Worm (Caenorhabditis elegans): ENCODE data around the gene C33F10.4.
"Not testable (repeated sequence)": the region's sequence is repeated elsewhere in the genome, so short reads cannot be mapped to it uniquely, and the experiment has no call there.

C33F10.4 gene

ce11 chrII:4818780-4819179, 23.2 kb downstream of the C33F10.4 start:
- no peak for TF ChIP-seq madf-10 (tag; optimal IDR thresholded peaks at IDR 0.05)
- no peak for TF ChIP-seq gei-17 (GFP tag; optimal IDR thresholded peaks at IDR 0.05)
- no peak for TF ChIP-seq hmg-1.2 (GFP tag; IDR thresholded peaks at IDR 0.05)
- TF ChIP-seq F10E7.11 (tag; optimal IDR thresholded peaks at IDR 0.05): no peak
- no peak for TF ChIP-seq pha-4 (tag; optimal IDR thresholded peaks at IDR 0.05)
- TF ChIP-seq bed-1 (GFP tag; IDR thresholded peaks at IDR 0.05): no peak
- TF ChIP-seq hlh-26 (GFP tag; conservative IDR thresholded peaks at IDR 0.05): no peak
- no peak for TF ChIP-seq ztf-3 (GFP tag; optimal IDR thresholded peaks at IDR 0.05)
- TF ChIP-seq tbx-9 (tag; optimal IDR thresholded peaks at IDR 0.05; ENCODE audit: borderline replicate concordance): no peak
- TF ChIP-seq ceh-40 (GFP tag; IDR thresholded peaks at IDR 0.05): no peak
- TF ChIP-seq hsf-1 (GFP tag; IDR thresholded peaks at IDR 0.05): no peak

ce11 chrII:4821739-4822138, 26.2 kb downstream of the C33F10.4 start, which contains the start of gene lact-5:
Gene lact-5 (minus strand): TSS chrII:4821739.
- no peak for TF ChIP-seq ceh-100 (GFP tag; IDR thresholded peaks at IDR 0.05)
- no peak for TF ChIP-seq lsl-1 (GFP tag; optimal IDR thresholded peaks at IDR 0.05)
- no peak for TF ChIP-seq sea-2 (GFP tag; IDR thresholded peaks at IDR 0.05)
- no peak for TF ChIP-seq snpc-3.4 (tag; optimal IDR thresholded peaks at IDR 0.05)
- TF ChIP-seq F10E7.11 (tag; optimal IDR thresholded peaks at IDR 0.05): no peak
- TF ChIP-seq F23B12.7 (tag; optimal IDR thresholded peaks at IDR 0.05; ENCODE audit: insufficient read depth): no peak
- TF ChIP-seq dpff-1 (tag; optimal IDR thresholded peaks at IDR 0.05): no peak
- no peak for TF ChIP-seq nfyb-1 (GFP tag; IDR thresholded peaks at IDR 0.05)
- TF ChIP-seq T26A5.8 (tag; optimal IDR thresholded peaks at IDR 0.05): no peak
- TF ChIP-seq C17E4.6 (GFP tag; IDR thresholded peaks at IDR 0.05): no peak
- TF ChIP-seq K11D2.4 (GFP tag; IDR thresholded peaks at IDR 0.05): no peak
- TF ChIP-seq ztf-25 (GFP tag; IDR thresholded peaks at IDR 0.05): no peak
- no peak for TF ChIP-seq madf-10 (tag; optimal IDR thresholded peaks at IDR 0.05)
- TF ChIP-seq efl-1 (GFP tag; optimal IDR thresholded peaks at IDR 0.05): no peak

- no peak for TF ChIP-seq F37B4.10 (GFP tag; IDR thresholded peaks at IDR 0.05)
- no peak for TF ChIP-seq madf-10 (tag; optimal IDR thresholded peaks at IDR 0.05)
- no peak for TF ChIP-seq nhr-120 (GFP tag; IDR thresholded peaks at IDR 0.05)
- no peak for TF ChIP-seq zfh-2 (GFP tag; conservative IDR thresholded peaks at IDR 0.05)
- no peak for TF ChIP-seq let-526 (GFP tag; IDR thresholded peaks at IDR 0.05)
- TF ChIP-seq attf-6 (GFP tag; IDR thresholded peaks at IDR 0.05): no peak
- TF ChIP-seq sptf-2 (GFP tag; optimal IDR thresholded peaks at IDR 0.05): no peak
- no peak for TF ChIP-seq ztf-6 (GFP tag; IDR thresholded peaks at IDR 0.05)
- TF ChIP-seq akir-1 (GFP tag; optimal IDR thresholded peaks at IDR 0.05): no peak
Observed at ce11 chrII:4822610-4823009, 27.0 kb downstream of the C33F10.4 start.

- not testable (repeated sequence) for TF ChIP-seq sea-2 (GFP tag; IDR thresholded peaks at IDR 0.05); lir-1 (GFP tag; conservative IDR thresholded peaks at IDR 0.05); dox-1 (GFP tag; IDR thresholded peaks at IDR 0.05)
Observed at ce11 chrII:4825133-4825532, 29.6 kb downstream of the C33F10.4 start, which contains the start of the genes C33F10.8 and msp-40. Gene C33F10.8 (minus strand): TSS chrII:4825233. Gene msp-40 (plus strand): TSS chrII:4825414.
